Fruit fly (Drosophila melanogaster) whole organism, embryonic: Measurements from ENCODE around the gene CG11700.
A peak's percentile ranks its signal among the peaks of the same experiment; 100 is the strongest.

Experiments used
- Bgb ChIP-seq: fragments of 200-800 bp; sonication (Bioruptor generic); IDR thresholded peaks from 2 replicates; pipeline ENCODE4 v1.3.6; 2022; ENCODE audit warnings: missing biosample characterization, missing genetic modification characterization; ENCODE audit not compliant: partially characterized antibody
- CG10267 ChIP-seq: fragments of 200-800 bp; sonication (Bioruptor generic); optimal IDR thresholded peaks from 2 replicates; lab custom pipeline; 2018; ENCODE audit warnings: missing biosample characterization, mild to moderate bottlenecking, missing genetic modification characterization, moderate library complexity
- CG11504 ChIP-seq: fragments of 200-800 bp; sonication (Bioruptor generic); optimal IDR thresholded peaks from 3 replicates; lab custom pipeline; 2019; ENCODE audit warnings: missing biosample characterization, mild to moderate bottlenecking, missing genetic modification characterization, moderate library complexity
- CG12155 ChIP-seq: fragments of 200-800 bp; sonication (Bioruptor generic); optimal IDR thresholded peaks from 3 replicates; lab custom pipeline; 2016; ENCODE audit warnings: missing biosample characterization, missing genetic modification characterization
- CG12391 ChIP-seq: fragments of 200-800 bp; sonication (Bioruptor generic); optimal IDR thresholded peaks from 3 replicates; lab custom pipeline; 2018; ENCODE audit warnings: missing biosample characterization, mild to moderate bottlenecking, missing genetic modification characterization, moderate library complexity
- CG13775 ChIP-seq: fragments of 200-800 bp; sonication (Bioruptor generic); optimal IDR thresholded peaks from 3 replicates; lab custom pipeline; 2017; ENCODE audit warnings: missing biosample characterization, mild to moderate bottlenecking, missing genetic modification characterization
- CG14860 ChIP-seq: fragments of 200-800 bp; sonication (Bioruptor generic); IDR thresholded peaks from 3 replicates; pipeline ENCODE4 v1.3.6; 2022; ENCODE audit warnings: missing biosample characterization, missing genetic modification characterization; ENCODE audit not compliant: partially characterized antibody
- CG15011 ChIP-seq: fragments of 200-800 bp; sonication (Bioruptor generic); optimal IDR thresholded peaks from 3 replicates; lab custom pipeline; 2018; ENCODE audit warnings: missing biosample characterization, mild to moderate bottlenecking, missing genetic modification characterization
- CG1529 ChIP-seq: fragments of 200-800 bp; sonication (Bioruptor generic); optimal IDR thresholded peaks from 3 replicates; lab custom pipeline; 2018; ENCODE audit warnings: missing biosample characterization, missing genetic modification characterization
- CG17568 ChIP-seq: fragments of 200-800 bp; sonication (Bioruptor generic); optimal IDR thresholded peaks from 2 replicates; lab custom pipeline; 2018; ENCODE audit warnings: missing biosample characterization, mild to moderate bottlenecking, missing genetic modification characterization, moderate library complexity
- CG31365 ChIP-seq: fragments of 200-800 bp; sonication (Bioruptor generic); optimal IDR thresholded peaks from 2 replicates; lab custom pipeline; 2018; ENCODE audit warnings: missing biosample characterization, mild to moderate bottlenecking, missing genetic modification characterization
- CG3163 ChIP-seq: fragments of 200-800 bp; sonication (Bioruptor generic); optimal IDR thresholded peaks from 3 replicates; lab custom pipeline; 2016; ENCODE audit warnings: missing biosample characterization, missing genetic modification characterization
- CG4730 ChIP-seq: fragments of 200-800 bp; sonication (Bioruptor generic); IDR thresholded peaks from 2 replicates; pipeline ENCODE4 v1.3.6; 2022; ENCODE audit warnings: missing biosample characterization, missing genetic modification characterization
- CG7556 ChIP-seq: fragments of 200-800 bp; sonication (Bioruptor generic); optimal IDR thresholded peaks from 2 replicates; lab custom pipeline; 2017; ENCODE audit warnings: missing biosample characterization, mild to moderate bottlenecking, missing genetic modification characterization
- CG7745 ChIP-seq: fragments of 200-800 bp; sonication (Bioruptor generic); optimal IDR thresholded peaks from 2 replicates; lab custom pipeline; 2018; ENCODE audit warnings: missing biosample characterization, mild to moderate bottlenecking, missing genetic modification characterization, moderate library complexity
- CG8359 ChIP-seq: fragments of 200-800 bp; sonication (Bioruptor generic); optimal IDR thresholded peaks from 2 replicates; lab custom pipeline; 2017; ENCODE audit warnings: missing biosample characterization, mild to moderate bottlenecking, missing genetic modification characterization, borderline replicate concordance
- CG9437 ChIP-seq: fragments of 200-800 bp; sonication (Bioruptor generic); optimal IDR thresholded peaks from 2 replicates; lab custom pipeline; 2018; ENCODE audit warnings: missing biosample characterization, mild to moderate bottlenecking, missing genetic modification characterization
- CG9609 ChIP-seq: fragments of 200-800 bp; sonication (Bioruptor generic); optimal IDR thresholded peaks from 3 replicates; lab custom pipeline; 2016; ENCODE audit warnings: missing biosample characterization, missing genetic modification characterization
- Chrac-16 ChIP-seq: fragments of 200-800 bp; sonication (Bioruptor generic); optimal IDR thresholded peaks from 3 replicates; lab custom pipeline; 2016; ENCODE audit warnings: missing biosample characterization, missing genetic modification characterization
- Dip3 ChIP-seq: fragments of 200-800 bp; sonication (Bioruptor generic); optimal IDR thresholded peaks from 3 replicates; lab custom pipeline; 2016; ENCODE audit warnings: missing biosample characterization, missing genetic modification characterization
- E2f1 ChIP-seq: fragments of 200-800 bp; sonication (Bioruptor generic); IDR thresholded peaks from 2 replicates; pipeline ENCODE4 v1.3.6; 2022; ENCODE audit warnings: missing biosample characterization, missing genetic modification characterization
- Fer1 ChIP-seq: fragments of 200-800 bp; sonication (Bioruptor generic); optimal IDR thresholded peaks from 2 replicates; lab custom pipeline; 2017; ENCODE audit warnings: missing biosample characterization, mild to moderate bottlenecking, missing genetic modification characterization
- Fer3 ChIP-seq: fragments of 200-800 bp; sonication (Bioruptor generic); optimal IDR thresholded peaks from 2 replicates; lab custom pipeline; 2018; ENCODE audit warnings: missing biosample characterization, mild to moderate bottlenecking, missing genetic modification characterization, moderate library complexity
- HLH4C ChIP-seq: fragments of 200-800 bp; sonication (Bioruptor generic); IDR thresholded peaks from 3 replicates; pipeline ENCODE4 v1.3.6; 2022; ENCODE audit warnings: missing biosample characterization, missing genetic modification characterization; ENCODE audit not compliant: partially characterized antibody
- HLH54F ChIP-seq: fragments of 200-800 bp; sonication (Bioruptor generic); optimal IDR thresholded peaks from 3 replicates; lab custom pipeline; 2016; ENCODE audit warnings: missing biosample characterization, missing genetic modification characterization
- MESR4 ChIP-seq: fragments of 200-800 bp; sonication (Bioruptor generic); optimal IDR thresholded peaks from 2 replicates; lab custom pipeline; 2018; ENCODE audit warnings: missing biosample characterization, mild to moderate bottlenecking, missing genetic modification characterization, moderate library complexity
- Sox100B ChIP-seq: fragments of 200-800 bp; sonication (Bioruptor generic); optimal IDR thresholded peaks from 3 replicates; lab custom pipeline; 2018; ENCODE audit warnings: missing biosample characterization, mild to moderate bottlenecking, missing genetic modification characterization
- Ssrp ChIP-seq: fragments of 200-800 bp; sonication (Bioruptor generic); optimal IDR thresholded peaks from 2 replicates; lab custom pipeline; 2018; ENCODE audit warnings: missing biosample characterization, mild to moderate bottlenecking, missing genetic modification characterization, moderate library complexity
- Taf1 ChIP-seq: fragments of 200-800 bp; sonication (Bioruptor generic); IDR thresholded peaks from 2 replicates; pipeline ENCODE4 v1.3.6; 2022; ENCODE audit warnings: missing biosample characterization, missing genetic modification characterization
- Xbp1 ChIP-seq: fragments of 200-800 bp; sonication (Bioruptor generic); optimal IDR thresholded peaks from 3 replicates; lab custom pipeline; 2016; ENCODE audit warnings: missing biosample characterization, mild to moderate bottlenecking, missing genetic modification characterization
- Xrp1 ChIP-seq: fragments of 200-800 bp; sonication (Bioruptor generic); IDR thresholded peaks from 2 replicates; pipeline ENCODE4 v1.3.6; 2022; ENCODE audit warnings: missing biosample characterization, missing genetic modification characterization
- ato ChIP-seq: fragments of 200-800 bp; sonication (Bioruptor generic); IDR thresholded peaks from 2 replicates; pipeline ENCODE4 v1.3.6; 2022; ENCODE audit warnings: missing biosample characterization, missing genetic modification characterization; ENCODE audit not compliant: partially characterized antibody
- br ChIP-seq: fragments of >200 bp; optimal IDR thresholded peaks from 2 replicates; lab custom pipeline; 2017
- cad ChIP-seq: fragments of >200 bp; optimal IDR thresholded peaks from 2 replicates; lab custom pipeline; 2017; ENCODE audit warnings: missing biosample characterization, missing genetic modification characterization
- cwo ChIP-seq: fragments of 200-800 bp; sonication (Bioruptor generic); optimal IDR thresholded peaks from 3 replicates; lab custom pipeline; 2017; ENCODE audit warnings: missing biosample characterization, missing genetic modification characterization, mild to moderate bottlenecking, moderate library complexity, missing genetic modification reagents
- disco-r ChIP-seq: fragments of 200-800 bp; sonication (Bioruptor generic); optimal IDR thresholded peaks from 2 replicates; lab custom pipeline; 2016; ENCODE audit warnings: missing biosample characterization, missing genetic modification characterization
- gcm ChIP-seq: fragments of 200-800 bp; sonication (Bioruptor generic); optimal IDR thresholded peaks from 2 replicates; lab custom pipeline; 2019; ENCODE audit warnings: missing biosample characterization, mild to moderate bottlenecking, missing genetic modification characterization, moderate library complexity
- gem ChIP-seq: fragments of 200-800 bp; sonication (Bioruptor generic); optimal IDR thresholded peaks from 2 replicates; lab custom pipeline; 2019; ENCODE audit warnings: missing biosample characterization, mild to moderate bottlenecking, missing genetic modification characterization, moderate library complexity
- ham ChIP-seq: fragments of 200-800 bp; sonication (Bioruptor generic); IDR thresholded peaks from 2 replicates; pipeline ENCODE4 v1.3.6; 2022; ENCODE audit warnings: missing biosample characterization, missing genetic modification characterization
- hbn ChIP-seq: fragments of 200-800 bp; sonication (Bioruptor generic); IDR thresholded peaks from 2 replicates; pipeline ENCODE4 v1.3.6; 2022; ENCODE audit warnings: missing biosample characterization, missing genetic modification characterization; ENCODE audit not compliant: partially characterized antibody
- jigr1 ChIP-seq: fragments of 200-800 bp; sonication (Bioruptor generic); IDR thresholded peaks from 3 replicates; pipeline ENCODE4 v1.3.6; 2022; ENCODE audit warnings: missing biosample characterization, missing genetic modification characterization
- jing ChIP-seq: fragments of 200-800 bp; sonication (Bioruptor generic); optimal IDR thresholded peaks from 2 replicates; lab custom pipeline; 2018; ENCODE audit warnings: missing biosample characterization, mild to moderate bottlenecking, missing genetic modification characterization
- kah ChIP-seq: fragments of 200-800 bp; sonication (Bioruptor generic); optimal IDR thresholded peaks from 2 replicates; lab custom pipeline; 2018; ENCODE audit warnings: missing biosample characterization, mild to moderate bottlenecking, missing genetic modification characterization
- lbe ChIP-seq: fragments of 200-800 bp; sonication (Bioruptor generic); optimal IDR thresholded peaks from 2 replicates; lab custom pipeline; 2016; ENCODE audit warnings: missing biosample characterization, mild to moderate bottlenecking, missing genetic modification characterization
- mam ChIP-seq: fragments of 200-800 bp; sonication (Bioruptor generic); optimal IDR thresholded peaks from 3 replicates; lab custom pipeline; 2016; ENCODE audit warnings: missing biosample characterization, missing genetic modification characterization
- run ChIP-seq: fragments of 200-800 bp; sonication (Bioruptor generic); optimal IDR thresholded peaks from 3 replicates; lab custom pipeline; 2018; ENCODE audit warnings: missing biosample characterization, mild to moderate bottlenecking, missing genetic modification characterization
- tx ChIP-seq: fragments of 200-800 bp; sonication (Bioruptor generic); optimal IDR thresholded peaks from 2 replicates; lab custom pipeline; 2016; ENCODE audit warnings: missing biosample characterization, missing genetic modification characterization
- vnd ChIP-seq: fragments of 200-800 bp; sonication (Bioruptor generic); IDR thresholded peaks from 3 replicates; pipeline ENCODE4 v1.3.6; 2022; ENCODE audit warnings: missing biosample characterization, missing genetic modification characterization; ENCODE audit not compliant: partially characterized antibody
- z ChIP-seq: fragments of 200-800 bp; sonication (Bioruptor generic); IDR thresholded peaks from 3 replicates; pipeline ENCODE4 v1.3.6; 2022; ENCODE audit warnings: missing biosample characterization, missing genetic modification characterization

The CG11700 gene

dm6 chrX:6265456-6265877, 17.9 kb downstream of the CG11700 start (continued):
- TF ChIP-seq run (tag; lab: Kevin White, UChicago) (peak; percentile 95), CG4730 (peak; percentile 92), CG8359 (GFP tag; lab: Kevin White, UChicago) (peak; percentile 87), Ssrp (tag; lab: Kevin White, UChicago) (peak; percentile 97), tx (peak; percentile 94), CG31365 (peak; percentile 86), Taf1 (GFP tag; lab: Robert Waterston, UW) (peak; percentile 69), CG1529 (peak; percentile 97), CG15011 (GFP tag; lab: Kevin White, UChicago) (peak; percentile 90), cad (GFP tag; lab: Kevin White, UChicago) (no peak), HLH54F (peak; percentile 95), CG7745 (tag; lab: Kevin White, UChicago) (no peak), HLH4C (no peak; the same call in 2 of the 3 replicates), jigr1 (GFP tag; lab: Robert Waterston, UW) (peak; percentile 93), Xrp1 (peak; percentile 96), Xbp1 (GFP tag; lab: Kevin White, UChicago) (peak; percentile 97), CG7556 (GFP tag; lab: Kevin White, UChicago) (peak; percentile 97), CG12391 (tag; lab: Kevin White, UChicago) (peak; percentile 96), E2f1 (peak; percentile 93), ato (GFP tag; lab: Robert Waterston, UW) (no peak), CG12155 (GFP tag; lab: Kevin White, UChicago) (peak; percentile 90), lbe (peak; percentile 69), gcm (GFP tag; lab: Kevin White, UChicago) (peak; percentile 95), Chrac-16 (GFP tag; lab: Kevin White, UChicago) (peak; percentile 94), br (lab: Kevin White, UChicago) (no peak), Fer1 (peak; percentile 94), vnd (0 out of 3 replicates have a peak, but pooled peaks have one; percentile 29), ham (GFP tag; lab: Robert Waterston, UW) (peak; percentile 50; the same call in 1 of the 2 replicates), cwo (GFP tag; lab: Kevin White, UChicago) (peak; percentile 93), Dip3 (GFP tag; lab: Kevin White, UChicago) (peak; percentile 94), CG3163 (GFP tag; lab: Kevin White, UChicago) (peak; percentile 82), hbn (GFP tag; lab: Robert Waterston, UW) (no peak), z (GFP tag; lab: Robert Waterston, UW) (peak; percentile 69; the same call in 2 of the 3 replicates), CG11504 (peak; percentile 97), Bgb (GFP tag; lab: Robert Waterston, UW) (no peak), jing (GFP tag; lab: Kevin White, UChicago) (peak; percentile 96), disco-r (GFP tag; lab: Kevin White, UChicago) (peak; percentile 93), gem (tag; lab: Kevin White, UChicago) (peak; percentile 98), kah (GFP tag; lab: Kevin White, UChicago) (peak; percentile 92), CG9609 (peak; percentile 95), Sox100B (peak; percentile 99), CG17568 (GFP tag; lab: Kevin White, UChicago) (peak; percentile 91), Fer3 (tag; lab: Kevin White, UChicago) (peak; percentile 91), mam (GFP tag; lab: Kevin White, UChicago) (peak; percentile 94), CG10267 (tag; lab: Kevin White, UChicago) (peak; percentile 90), CG14860 (peak; percentile 52; the same call in 2 of the 3 replicates), CG9437 (GFP tag; lab: Kevin White, UChicago) (peak; percentile 95), CG13775 (GFP tag; lab: Kevin White, UChicago) (peak; percentile 94), MESR4 (GFP tag; lab: Kevin White, UChicago) (peak; percentile 26)
